Fruit fly (Drosophila melanogaster) whole organism, embryonic: Measurements from ENCODE around the gene CG2865.

Source experiments
- Abd-B ChIP-seq: fragments of 200-800 bp; sonication (Bioruptor generic); optimal IDR thresholded peaks from 2 replicates; lab custom pipeline; 2018; ENCODE audit warnings: missing biosample characterization, mild to moderate bottlenecking, missing genetic modification characterization, moderate library complexity
- Ada2b ChIP-seq: fragments of 200-800 bp; sonication (Bioruptor generic); IDR thresholded peaks from 2 replicates; pipeline ENCODE4 v1.3.6; 2022; ENCODE audit warnings: missing biosample characterization, missing genetic modification characterization
- Aef1 ChIP-seq: fragments of 200-800 bp; sonication (Bioruptor generic); IDR thresholded peaks from 3 replicates; pipeline ENCODE4 v1.3.6; 2022; ENCODE audit warnings: missing biosample characterization, missing genetic modification characterization
- Asciz ChIP-seq: fragments of 200-800 bp; sonication (Bioruptor generic); optimal IDR thresholded peaks from 2 replicates; lab custom pipeline; 2017; ENCODE audit warnings: missing biosample characterization, mild to moderate bottlenecking, missing genetic modification characterization, missing genetic modification reagents
- CG10366 ChIP-seq: fragments of 200-800 bp; sonication (Bioruptor generic); IDR thresholded peaks from 2 replicates; pipeline ENCODE4 v1.3.6; 2022; ENCODE audit warnings: missing biosample characterization, missing genetic modification characterization
- CG10462 ChIP-seq: fragments of 200-800 bp; sonication (Bioruptor generic); optimal IDR thresholded peaks from 2 replicates; lab custom pipeline; 2016; ENCODE audit warnings: missing biosample characterization, missing genetic modification characterization
- CG11085 ChIP-seq: fragments of 200-800 bp; sonication (Bioruptor generic); IDR thresholded peaks from 2 replicates; pipeline ENCODE4 v1.3.6; 2022; ENCODE audit warnings: missing biosample characterization, missing genetic modification characterization
- CG11504 ChIP-seq: fragments of 200-800 bp; sonication (Bioruptor generic); optimal IDR thresholded peaks from 3 replicates; lab custom pipeline; 2019; ENCODE audit warnings: missing biosample characterization, mild to moderate bottlenecking, missing genetic modification characterization, moderate library complexity
- CG12236 ChIP-seq: fragments of 200-800 bp; sonication (Bioruptor generic); optimal IDR thresholded peaks from 2 replicates; lab custom pipeline; 2016; ENCODE audit warnings: missing biosample characterization, missing genetic modification characterization
- CG14667 ChIP-seq: fragments of 200-800 bp; sonication (Bioruptor generic); IDR thresholded peaks from 2 replicates; pipeline ENCODE4 v1.3.6; 2022; ENCODE audit warnings: missing biosample characterization, missing genetic modification characterization
- CG16815 ChIP-seq: fragments of 200-800 bp; sonication (Bioruptor generic); optimal IDR thresholded peaks from 3 replicates; lab custom pipeline; 2017; ENCODE audit warnings: missing biosample characterization, mild to moderate bottlenecking, missing genetic modification characterization
- CG16863 ChIP-seq: fragments of 200-800 bp; sonication (Bioruptor generic); optimal IDR thresholded peaks from 3 replicates; lab custom pipeline; 2016; ENCODE audit warnings: missing biosample characterization, missing genetic modification characterization
- CG18619 ChIP-seq: fragments of 200-800 bp; sonication (Bioruptor generic); optimal IDR thresholded peaks from 3 replicates; lab custom pipeline; 2017; ENCODE audit warnings: missing biosample characterization, mild to moderate bottlenecking, missing genetic modification characterization
- CG2678 ChIP-seq: fragments of 200-800 bp; sonication (Bioruptor generic); optimal IDR thresholded peaks from 3 replicates; lab custom pipeline; 2019; ENCODE audit warnings: missing biosample characterization, mild to moderate bottlenecking, missing genetic modification characterization, moderate library complexity
- CG30020 ChIP-seq: fragments of 200-800 bp; optimal IDR thresholded peaks from 2 replicates; lab custom pipeline; 2019; ENCODE audit warnings: missing biosample characterization, mild to moderate bottlenecking, missing genetic modification characterization, moderate library complexity
- CG3407 ChIP-seq: fragments of 200-800 bp; sonication (Bioruptor generic); optimal IDR thresholded peaks from 2 replicates; lab custom pipeline; 2018; ENCODE audit warnings: missing biosample characterization, mild to moderate bottlenecking, missing genetic modification characterization
- CG3726 ChIP-seq: fragments of 200-800 bp; sonication (Bioruptor generic); IDR thresholded peaks from 3 replicates; pipeline ENCODE4, ENCODE4 v1.3.6; 2022; ENCODE audit warnings: missing biosample characterization, missing genetic modification characterization
- CG4424 ChIP-seq: fragments of 200-800 bp; sonication (Bioruptor generic); optimal IDR thresholded peaks from 3 replicates; lab custom pipeline; 2016; ENCODE audit warnings: missing biosample characterization, missing genetic modification characterization
- CG6765 ChIP-seq: fragments of 200-800 bp; sonication (Bioruptor generic); optimal IDR thresholded peaks from 3 replicates; lab custom pipeline; 2017; ENCODE audit warnings: missing biosample characterization, mild to moderate bottlenecking, missing genetic modification characterization
- CG8089 ChIP-seq: fragments of 200-800 bp; sonication (Bioruptor generic); optimal IDR thresholded peaks from 3 replicates; lab custom pipeline; 2016; ENCODE audit warnings: missing biosample characterization, missing genetic modification characterization
- CG9215 ChIP-seq: fragments of 200-800 bp; sonication (Bioruptor generic); IDR thresholded peaks from 2 replicates; pipeline ENCODE4 v1.3.6; 2022; ENCODE audit warnings: missing biosample characterization, missing genetic modification characterization
- CG9727 ChIP-seq: fragments of 200-800 bp; sonication (Bioruptor generic); optimal IDR thresholded peaks from 3 replicates; lab custom pipeline; 2017; ENCODE audit warnings: missing biosample characterization, mild to moderate bottlenecking, missing genetic modification characterization
- E2f1 ChIP-seq: fragments of 200-800 bp; sonication (Bioruptor generic); IDR thresholded peaks from 2 replicates; pipeline ENCODE4 v1.3.6; 2022; ENCODE audit warnings: missing biosample characterization, missing genetic modification characterization
- Ets97D ChIP-seq: fragments of 200-800 bp; sonication (Bioruptor generic); optimal IDR thresholded peaks from 3 replicates; lab custom pipeline; 2016; ENCODE audit warnings: missing biosample characterization, missing genetic modification characterization
- H15 ChIP-seq: fragments of 200-800 bp; sonication (Bioruptor generic); IDR thresholded peaks from 3 replicates; pipeline ENCODE4 v1.3.6; 2022; ENCODE audit warnings: missing biosample characterization, missing genetic modification characterization
- Hmx ChIP-seq: fragments of 200-800 bp; sonication (Bioruptor generic); optimal IDR thresholded peaks from 2 replicates; lab custom pipeline; 2016; ENCODE audit warnings: missing biosample characterization, missing genetic modification characterization
- NC2α ChIP-seq: fragments of 200-800 bp; sonication (Bioruptor generic); optimal IDR thresholded peaks from 2 replicates; lab custom pipeline; 2016; ENCODE audit warnings: missing biosample characterization, missing genetic modification characterization
- Sox102F ChIP-seq: fragments of 200-800 bp; sonication (Bioruptor generic); optimal IDR thresholded peaks from 2 replicates; lab custom pipeline; 2018; ENCODE audit warnings: missing biosample characterization, mild to moderate bottlenecking, missing genetic modification characterization, moderate library complexity
- Spps ChIP-seq: fragments of 200-800 bp; sonication (Bioruptor generic); optimal IDR thresholded peaks from 2 replicates; lab custom pipeline; 2018; ENCODE audit warnings: missing biosample characterization, mild to moderate bottlenecking, missing genetic modification characterization
- Ssrp ChIP-seq: fragments of 200-800 bp; sonication (Bioruptor generic); optimal IDR thresholded peaks from 2 replicates; lab custom pipeline; 2018; ENCODE audit warnings: missing biosample characterization, mild to moderate bottlenecking, missing genetic modification characterization, moderate library complexity
- Trl ChIP-seq, 3 experiments: fragments of >200 bp in 2 of 3; fragments of 200-800 bp in 1 of 3; sonication (Bioruptor generic) in 1 of 3; optimal IDR thresholded peaks; 2 replicates in 1 of 3; 3 replicates in 2 of 3; lab custom pipeline; 2016 to 2017; ENCODE audit warnings: missing biosample characterization in 1 of 3, missing genetic modification characterization in 1 of 3
- ab ChIP-seq: fragments of 200-800 bp; sonication (Bioruptor generic); optimal IDR thresholded peaks from 2 replicates; lab custom pipeline; 2016; ENCODE audit warnings: missing biosample characterization, missing genetic modification characterization
- ato ChIP-seq: fragments of 200-800 bp; sonication (Bioruptor generic); IDR thresholded peaks from 2 replicates; pipeline ENCODE4 v1.3.6; 2022; ENCODE audit warnings: missing biosample characterization, missing genetic modification characterization; ENCODE audit not compliant: partially characterized antibody
- bowl ChIP-seq: fragments of 200-800 bp; sonication (Bioruptor generic); IDR thresholded peaks from 2 replicates; pipeline ENCODE4 v1.3.6; 2022; ENCODE audit warnings: missing biosample characterization, missing genetic modification characterization
- corto ChIP-seq: fragments of 200-800 bp; sonication (Bioruptor generic); optimal IDR thresholded peaks from 2 replicates; lab custom pipeline; 2016; ENCODE audit warnings: missing biosample characterization, mild to moderate bottlenecking, missing genetic modification characterization, moderate library complexity
- danr ChIP-seq: fragments of 200-800 bp; sonication (Bioruptor generic); IDR thresholded peaks from 2 replicates; pipeline ENCODE4 v1.3.6; 2022; ENCODE audit warnings: missing biosample characterization, missing genetic modification characterization
- esg ChIP-seq: fragments of 200-800 bp; sonication (Bioruptor generic); conservative IDR thresholded peaks from 2 replicates; pipeline ENCODE4 v1.3.6; 2022; ENCODE audit warnings: missing biosample characterization, missing genetic modification characterization
- eve ChIP-seq, 2 experiments: fragments of >200 bp; optimal IDR thresholded peaks; 2 replicates each; lab custom pipeline; 2017; ENCODE audit warnings: missing biosample characterization in 2 of 2, missing genetic modification characterization in 2 of 2
- fd64A ChIP-seq: fragments of 200-800 bp; sonication (Bioruptor generic); optimal IDR thresholded peaks from 3 replicates; lab custom pipeline; 2018; ENCODE audit warnings: missing biosample characterization, mild to moderate bottlenecking, missing genetic modification characterization
- gcm ChIP-seq: fragments of 200-800 bp; sonication (Bioruptor generic); optimal IDR thresholded peaks from 2 replicates; lab custom pipeline; 2019; ENCODE audit warnings: missing biosample characterization, mild to moderate bottlenecking, missing genetic modification characterization, moderate library complexity
- grau ChIP-seq: fragments of 200-800 bp; optimal IDR thresholded peaks from 3 replicates; lab custom pipeline; 2019; ENCODE audit warnings: missing biosample characterization, mild to moderate bottlenecking, missing genetic modification characterization, moderate library complexity
- gro ChIP-seq: fragments of 200-800 bp; sonication (Bioruptor generic); optimal IDR thresholded peaks from 2 replicates; lab custom pipeline; 2016; ENCODE audit warnings: missing biosample characterization, missing genetic modification characterization
- jumu ChIP-seq: fragments of 200-800 bp; sonication (Bioruptor generic); optimal IDR thresholded peaks from 3 replicates; lab custom pipeline; 2016; ENCODE audit warnings: missing biosample characterization, missing genetic modification characterization
- nom ChIP-seq: fragments of 200-800 bp; sonication (Bioruptor generic); optimal IDR thresholded peaks from 2 replicates; lab custom pipeline; 2017; ENCODE audit warnings: missing biosample characterization, missing genetic modification characterization, mild to moderate bottlenecking, moderate library complexity, missing genetic modification reagents
- oc ChIP-seq: fragments of 200-800 bp; sonication (Bioruptor generic); optimal IDR thresholded peaks from 2 replicates; lab custom pipeline; 2018; ENCODE audit warnings: missing biosample characterization, mild to moderate bottlenecking, missing genetic modification characterization, moderate library complexity
- phol ChIP-seq: fragments of 200-800 bp; sonication (Bioruptor generic); optimal IDR thresholded peaks from 3 replicates; lab custom pipeline; 2018; ENCODE audit warnings: missing biosample characterization, mild to moderate bottlenecking, missing genetic modification characterization, moderate library complexity
- seq ChIP-seq: fragments of 200-800 bp; sonication (Bioruptor generic); IDR thresholded peaks from 2 replicates; pipeline ENCODE4 v1.3.6; 2022; ENCODE audit warnings: missing biosample characterization, missing genetic modification characterization
- slbo ChIP-seq: fragments of 200-800 bp; sonication (Bioruptor generic); IDR thresholded peaks from 2 replicates; pipeline ENCODE4 v1.3.6; 2022; ENCODE audit warnings: missing biosample characterization, missing genetic modification characterization
- zf30C ChIP-seq: fragments of 200-800 bp; sonication (Bioruptor generic); optimal IDR thresholded peaks from 3 replicates; lab custom pipeline; 2018; ENCODE audit warnings: missing biosample characterization, mild to moderate bottlenecking, missing genetic modification characterization

Gene CG2865

dm6 chrX:2300293-2301068, 7.3 kb upstream of the CG2865 start (continued):
- TF ChIP-seq Ets97D (GFP tag; lab: Kevin White, UChicago) (peak; percentile 67), grau (tag; lab: Kevin White, UChicago) (peak; percentile 94), CG9727 (peak; percentile 91), NC2α (GFP tag; lab: Kevin White, UChicago) (peak; percentile 90), Asciz (peak; percentile 93), CG16863 (GFP tag; lab: Kevin White, UChicago) (peak; percentile 96), jumu (GFP tag; lab: Kevin White, UChicago) (peak; percentile 90), CG9215 (GFP tag; lab: Robert Waterston, UW) (peak; percentile 88), CG10462 (GFP tag; lab: Kevin White, UChicago) (peak; percentile 86), Trl (optimal IDR thresholded peaks at IDR 0.05; lab: Kevin White, UChicago) (no peak), Trl (GFP tag; optimal IDR thresholded peaks at IDR 0.05; lab: Kevin White, UChicago) (peak; percentile 76), nom (GFP tag; lab: Kevin White, UChicago) (peak; percentile 91), gro (GFP tag; lab: Kevin White, UChicago) (peak; percentile 85), CG18619 (GFP tag; lab: Kevin White, UChicago) (peak; percentile 93), CG11504 (peak; percentile 96), CG6765 (GFP tag; lab: Kevin White, UChicago) (peak; percentile 77), ato (GFP tag; lab: Robert Waterston, UW) (no peak), CG12236 (GFP tag; lab: Kevin White, UChicago) (peak; percentile 86), CG3407 (GFP tag; lab: Kevin White, UChicago) (peak; percentile 95), ab (GFP tag; lab: Kevin White, UChicago) (peak; percentile 74), seq (GFP tag; lab: Robert Waterston, UW) (peak; percentile 98), Spps (tag; lab: Kevin White, UChicago) (peak; percentile 88), CG3726 (peak; percentile 97), CG8089 (peak; percentile 93), E2f1 (GFP tag; lab: Robert Waterston, UW) (peak; percentile 97), slbo (GFP tag; lab: Robert Waterston, UW) (peak; percentile 97), Ada2b (GFP tag; lab: Robert Waterston, UW) (peak; percentile 95), CG4424 (GFP tag; lab: Kevin White, UChicago) (peak; percentile 84), Aef1 (GFP tag; lab: Robert Waterston, UW) (peak; percentile 98), CG30020 (tag; lab: Kevin White, UChicago) (peak; percentile 61), Sox102F (GFP tag; lab: Kevin White, UChicago) (peak; percentile 97), eve (GFP tag; optimal IDR thresholded peaks at IDR 0.05; lab: Kevin White, UChicago) (peak in 1 of 2 experiments; percentile 93), CG10366 (peak; percentile 98), CG11085 (GFP tag; lab: Robert Waterston, UW) (peak; percentile 90), CG14667 (GFP tag; lab: Robert Waterston, UW) (peak; percentile 96), danr (GFP tag; lab: Robert Waterston, UW) (peak; percentile 96), bowl (GFP tag; lab: Robert Waterston, UW) (peak; percentile 96), corto (peak; percentile 96), oc (tag; lab: Kevin White, UChicago) (peak; percentile 95), esg (GFP tag; lab: Robert Waterston, UW) (peak; percentile 97), Abd-B (GFP tag; lab: Kevin White, UChicago) (peak; percentile 95), CG2678 (peak; percentile 95), zf30C (GFP tag; lab: Kevin White, UChicago) (no peak), fd64A (GFP tag; lab: Kevin White, UChicago) (peak; percentile 94), gcm (GFP tag; lab: Kevin White, UChicago) (peak; percentile 94), Hmx (GFP tag; lab: Kevin White, UChicago) (peak; percentile 60), CG16815 (peak; percentile 95), phol (peak; percentile 92), H15 (peak; percentile 96), Ssrp (peak; percentile 95)
